Worm (Caenorhabditis elegans) whole organism, midembryonic: ENCODE results near the gene gsto-2.

Source experiments
- T22C8.4 ChIP-seq: fragments of 200-800 bp; sonication (Bioruptor generic); IDR thresholded peaks from 2 replicates; pipeline ENCODE4 v1.3.6; 2022; ENCODE audit warnings: missing genetic modification characterization, missing compliant biosample characterization
- cog-1 ChIP-seq: sonication (generic microtip); optimal IDR thresholded peaks from 2 replicates; lab custom pipeline; 2016; ENCODE audit warnings: missing genetic modification characterization, missing compliant biosample characterization
- flt-1 ChIP-seq: fragments of 200-800 bp; sonication (Bioruptor generic); IDR thresholded peaks from 2 replicates; pipeline ENCODE4 v1.3.6; 2022; ENCODE audit warnings: missing genetic modification characterization, missing compliant biosample characterization
- klf-2 ChIP-seq: fragments of 200-800 bp; sonication (Bioruptor generic); conservative IDR thresholded peaks from 2 replicates; pipeline ENCODE4 v1.3.6; 2022; ENCODE audit warnings: missing genetic modification reagents, missing genetic modification characterization, missing compliant biosample characterization
- med-1 ChIP-seq: sonication (generic microtip); optimal IDR thresholded peaks from 2 replicates; lab custom pipeline; 2017; ENCODE audit warnings: missing genetic modification characterization, mild to moderate bottlenecking, missing compliant biosample characterization, antibody characterized with exemption, missing genetic modification reagents; ENCODE audit not compliant: insufficient read depth
- ref-1 ChIP-seq: fragments of 200-800 bp; sonication (Bioruptor generic); conservative IDR thresholded peaks from 2 replicates; pipeline ENCODE4 v1.3.6; 2022; ENCODE audit warnings: missing genetic modification reagents, missing genetic modification characterization, missing compliant biosample characterization
- tab-1 ChIP-seq: fragments of 200-800 bp; sonication (Bioruptor generic); IDR thresholded peaks from 2 replicates; pipeline ENCODE4 v1.3.6; 2022; ENCODE audit warnings: missing genetic modification characterization, missing compliant biosample characterization
- ztf-23 ChIP-seq: fragments of 200-800 bp; sonication (Bioruptor generic); IDR thresholded peaks from 2 replicates; pipeline ENCODE4 v1.3.6; 2022; ENCODE audit warnings: missing genetic modification reagents, missing genetic modification characterization, missing compliant biosample characterization
- ztf-29 ChIP-seq: fragments of 200-800 bp; sonication (Bioruptor generic); IDR thresholded peaks from 2 replicates; pipeline ENCODE4 v1.3.6; 2022; ENCODE audit warnings: missing genetic modification reagents, missing genetic modification characterization, missing compliant biosample characterization

The gsto-2 gene

ce11 chrIII:8590882-8591281 is 36.3 kb downstream of the gsto-2 start, which contains the start of gene fipr-16:
Gene fipr-16, minus strand, starts transcription at chrIII:8590982.
- TF ChIP-seq flt-1 (GFP tag; lab: Robert Waterston, UW), result no peak
- TF ChIP-seq tab-1, result no peak
- no peak for TF ChIP-seq klf-2 (GFP tag; lab: Robert Waterston, UW)
- no peak for TF ChIP-seq med-1
- TF ChIP-seq cog-1 (tag; lab: Kevin White, UChicago), result no peak
- no peak for TF ChIP-seq ztf-23 (GFP tag; lab: Robert Waterston, UW)
- no peak for TF ChIP-seq ztf-29
- no peak for TF ChIP-seq T22C8.4 (GFP tag; lab: Robert Waterston, UW)
- no peak for TF ChIP-seq ref-1

- TF ChIP-seq tab-1 (no peak), klf-2 (GFP tag; lab: Robert Waterston, UW) (no peak), cog-1 (tag; lab: Kevin White, UChicago) (no peak), T22C8.4 (GFP tag; lab: Robert Waterston, UW) (no peak), flt-1 (GFP tag; lab: Robert Waterston, UW) (no peak), med-1 (no peak), ref-1 (no peak), ztf-23 (GFP tag; lab: Robert Waterston, UW) (no peak), ztf-29 (no peak)
These were observed 39.0 kb downstream of the gsto-2 start, which contains the start of gene C06E1.7 for ce11 chrIII:8593620-8594019. Gene C06E1.7, minus strand, starts transcription at chrIII:8593720.

- no peak for TF ChIP-seq ztf-23 (GFP tag; lab: Robert Waterston, UW)
These were observed 39.5 kb downstream of the gsto-2 start for ce11 chrIII:8594088-8594487.

- no peak for TF ChIP-seq flt-1 (GFP tag; lab: Robert Waterston, UW)
- no peak for TF ChIP-seq T22C8.4 (GFP tag; lab: Robert Waterston, UW)
- TF ChIP-seq med-1, result no peak
- TF ChIP-seq cog-1 (tag; lab: Kevin White, UChicago), result no peak
- no peak for TF ChIP-seq ref-1
- no peak for TF ChIP-seq tab-1
- TF ChIP-seq ztf-23 (GFP tag; lab: Robert Waterston, UW), result no peak
- no peak for TF ChIP-seq ztf-29
- no peak for TF ChIP-seq klf-2 (GFP tag; lab: Robert Waterston, UW)
These were observed 42.1 kb downstream of the gsto-2 start for ce11 chrIII:8596692-8597091.

ce11 chrIII:8597770-8598169 is 43.2 kb downstream of the gsto-2 start, which contains the start of gene ztf-30:
Gene ztf-30, minus strand, starts transcription at chrIII:8597870.
- no peak for TF ChIP-seq flt-1 (GFP tag; lab: Robert Waterston, UW)
- TF ChIP-seq ref-1, result no peak
- TF ChIP-seq ztf-23 (GFP tag; lab: Robert Waterston, UW), result no peak
- TF ChIP-seq tab-1, result no peak
- TF ChIP-seq ztf-29, result no peak
- TF ChIP-seq med-1, result no peak
- no peak for TF ChIP-seq T22C8.4 (GFP tag; lab: Robert Waterston, UW)
- TF ChIP-seq klf-2 (GFP tag; lab: Robert Waterston, UW), result no peak
- TF ChIP-seq cog-1 (tag; lab: Kevin White, UChicago), result no peak

- TF ChIP-seq tab-1 (no peak), ref-1 (no peak), cog-1 (tag; lab: Kevin White, UChicago) (no peak), med-1 (no peak), T22C8.4 (GFP tag; lab: Robert Waterston, UW) (no peak), ztf-29 (no peak), klf-2 (GFP tag; lab: Robert Waterston, UW) (no peak), flt-1 (GFP tag; lab: Robert Waterston, UW) (no peak), ztf-23 (GFP tag; lab: Robert Waterston, UW) (no peak)
These were observed 44.4 kb downstream of the gsto-2 start for ce11 chrIII:8598961-8599360.

ce11 chrIII:8602148-8602547 is 47.6 kb downstream of the gsto-2 start:
- TF ChIP-seq flt-1 (GFP tag; lab: Robert Waterston, UW), result no peak
- TF ChIP-seq T22C8.4 (GFP tag; lab: Robert Waterston, UW), result no peak
- TF ChIP-seq tab-1, result no peak
